Fruit fly (Drosophila melanogaster) whole organism: ENCODE measurements around the gene CG7551.
A peak's percentile ranks its signal among the peaks of the same experiment; 100 is the strongest.

Experiments
- CG8478 ChIP-seq: fragments of >200 bp; optimal IDR thresholded peaks from 2 replicates; lab custom pipeline; 2018; ENCODE audit warnings: inconsistent platforms
- Dll ChIP-seq: fragments of >200 bp; optimal IDR thresholded peaks from 2 replicates; lab custom pipeline; 2017
- EcR ChIP-seq, 2 experiments: fragments of >200 bp; optimal IDR thresholded peaks; 2 replicates each; lab custom pipeline; 2017; ENCODE audit warnings: missing biosample characterization in 2 of 2, missing genetic modification characterization in 2 of 2, missing genetic modification reagents in 2 of 2
- pan ChIP-seq: fragments of >200 bp; optimal IDR thresholded peaks from 2 replicates; lab custom pipeline; 2017
- psq ChIP-seq: fragments of >200 bp; optimal IDR thresholded peaks from 2 replicates; lab custom pipeline; 2017

- TF ChIP-seq pan: no peak
- peak in 1 of 2 experiments; percentile 51 for TF ChIP-seq EcR (GFP tag; optimal IDR thresholded peaks at IDR 0.05; lab: Kevin White, UChicago)
- TF ChIP-seq psq (lab: Kevin White, UChicago): no peak
- TF ChIP-seq Dll: no peak
- TF ChIP-seq CG8478 (lab: Kevin White, UChicago): no peak
Measured at dm6 chr3L:11493090-11493807, 35.0 kb downstream of the CG7551 start.
